Fruit fly (Drosophila melanogaster) whole organism, prepupa: ENCODE results near the gene CG8138.

Source experiments
- Blimp-1 ChIP-seq: fragments of 200-800 bp; sonication (Bioruptor generic); optimal IDR thresholded peaks from 3 replicates; lab custom pipeline; 2017; ENCODE audit warnings: missing biosample characterization, missing genetic modification characterization, mild to moderate bottlenecking, moderate library complexity, missing genetic modification reagents
- CG10631 ChIP-seq: fragments of 200-800 bp; sonication (Bioruptor generic); optimal IDR thresholded peaks from 2 replicates; lab custom pipeline; 2016; ENCODE audit warnings: missing biosample characterization, missing genetic modification characterization
- CG11902 ChIP-seq: fragments of 200-800 bp; sonication (Bioruptor generic); optimal IDR thresholded peaks from 3 replicates; lab custom pipeline; 2016; ENCODE audit warnings: missing biosample characterization, missing genetic modification characterization
- CG1621 ChIP-seq: fragments of 200-800 bp; sonication (Bioruptor generic); optimal IDR thresholded peaks from 3 replicates; lab custom pipeline; 2018; ENCODE audit warnings: missing biosample characterization, mild to moderate bottlenecking, missing genetic modification characterization
- CG31627 ChIP-seq: fragments of 200-800 bp; sonication (Bioruptor generic); optimal IDR thresholded peaks from 3 replicates; lab custom pipeline; 2016; ENCODE audit warnings: missing biosample characterization, missing genetic modification characterization
- CG32006 ChIP-seq: fragments of 200-800 bp; sonication (Bioruptor generic); optimal IDR thresholded peaks from 3 replicates; lab custom pipeline; 2017; ENCODE audit warnings: missing biosample characterization, mild to moderate bottlenecking, missing genetic modification characterization
- CG34406 ChIP-seq: fragments of 200-800 bp; sonication (Bioruptor generic); optimal IDR thresholded peaks from 3 replicates; lab custom pipeline; 2016; ENCODE audit warnings: missing biosample characterization, missing genetic modification characterization
- CG3919 ChIP-seq: fragments of 200-800 bp; sonication (Bioruptor generic); optimal IDR thresholded peaks from 3 replicates; lab custom pipeline; 2016; ENCODE audit warnings: missing biosample characterization, missing genetic modification characterization
- CG6792 ChIP-seq: fragments of 200-800 bp; sonication (Bioruptor generic); optimal IDR thresholded peaks from 3 replicates; lab custom pipeline; 2016; ENCODE audit warnings: missing biosample characterization, missing genetic modification characterization
- CG6854 ChIP-seq: fragments of 200-800 bp; sonication (Bioruptor generic); optimal IDR thresholded peaks from 2 replicates; lab custom pipeline; 2017; ENCODE audit warnings: missing biosample characterization, mild to moderate bottlenecking, missing genetic modification characterization
- CG8119 ChIP-seq: fragments of 200-800 bp; sonication (Bioruptor generic); IDR thresholded peaks from 3 replicates; pipeline ENCODE4 v1.3.6; 2022; ENCODE audit warnings: missing biosample characterization, missing genetic modification characterization
- CG8319 ChIP-seq: fragments of 200-800 bp; sonication (Bioruptor generic); optimal IDR thresholded peaks from 3 replicates; lab custom pipeline; 2016; ENCODE audit warnings: missing biosample characterization, missing genetic modification characterization
- CG8632 ChIP-seq: fragments of 200-800 bp; sonication (Bioruptor generic); optimal IDR thresholded peaks from 3 replicates; lab custom pipeline; 2016; ENCODE audit warnings: missing biosample characterization, missing genetic modification characterization
- Eip75B ChIP-seq: fragments of 200-800 bp; sonication (Bioruptor generic); optimal IDR thresholded peaks from 3 replicates; lab custom pipeline; 2016; ENCODE audit warnings: missing biosample characterization, missing genetic modification characterization
- Eip93F ChIP-seq: fragments of 200-800 bp; sonication (Bioruptor generic); optimal IDR thresholded peaks from 2 replicates; lab custom pipeline; 2016; ENCODE audit warnings: missing biosample characterization, mild to moderate bottlenecking, missing genetic modification characterization
- Ets96B ChIP-seq: fragments of 200-800 bp; optimal IDR thresholded peaks from 2 replicates; lab custom pipeline; 2019; ENCODE audit warnings: missing biosample characterization, mild to moderate bottlenecking, missing genetic modification characterization, moderate library complexity
- Gug ChIP-seq: fragments of 200-800 bp; sonication (Bioruptor generic); IDR thresholded peaks from 2 replicates; pipeline ENCODE4 v1.3.6; 2022; ENCODE audit warnings: missing biosample characterization, missing genetic modification characterization
- Hr38 ChIP-seq: sonication (Bioruptor generic); optimal IDR thresholded peaks from 2 replicates; lab custom pipeline; 2016; ENCODE audit warnings: missing biosample characterization, missing genetic modification characterization
- Hr4 ChIP-seq: fragments of 200-800 bp; sonication (Bioruptor generic); optimal IDR thresholded peaks from 3 replicates; lab custom pipeline; 2016; ENCODE audit warnings: missing biosample characterization, missing genetic modification characterization
- Met ChIP-seq: fragments of 200-800 bp; sonication (Bioruptor generic); optimal IDR thresholded peaks from 3 replicates; lab custom pipeline; 2016; ENCODE audit warnings: missing biosample characterization, missing genetic modification characterization
- OdsH ChIP-seq: fragments of 200-800 bp; sonication (Bioruptor generic); optimal IDR thresholded peaks from 3 replicates; lab custom pipeline; 2016; ENCODE audit warnings: missing biosample characterization, missing genetic modification characterization
- Smox ChIP-seq: fragments of 200-800 bp; sonication (Bioruptor generic); optimal IDR thresholded peaks from 3 replicates; lab custom pipeline; 2016; ENCODE audit warnings: missing biosample characterization, missing genetic modification characterization
- Sox102F ChIP-seq: fragments of 200-800 bp; sonication (Bioruptor generic); optimal IDR thresholded peaks from 2 replicates; lab custom pipeline; 2016; ENCODE audit warnings: missing biosample characterization, mild to moderate bottlenecking, missing genetic modification characterization
- Sox14 ChIP-seq: fragments of 200-800 bp; sonication (Bioruptor generic); optimal IDR thresholded peaks from 3 replicates; lab custom pipeline; 2016; ENCODE audit warnings: missing biosample characterization, missing genetic modification characterization
- Sox15 ChIP-seq: fragments of 200-800 bp; sonication (Bioruptor generic); optimal IDR thresholded peaks from 3 replicates; lab custom pipeline; 2016; ENCODE audit warnings: missing biosample characterization, missing genetic modification characterization
- achi ChIP-seq: fragments of 200-800 bp; sonication (Bioruptor generic); optimal IDR thresholded peaks from 3 replicates; lab custom pipeline; 2016; ENCODE audit warnings: missing biosample characterization, missing genetic modification characterization
- esn ChIP-seq: fragments of 200-800 bp; sonication (Bioruptor generic); optimal IDR thresholded peaks from 2 replicates; lab custom pipeline; 2016; ENCODE audit warnings: missing biosample characterization, mild to moderate bottlenecking, missing genetic modification characterization, moderate library complexity
- fd85E ChIP-seq: fragments of 200-800 bp; sonication (Bioruptor generic); optimal IDR thresholded peaks from 3 replicates; lab custom pipeline; 2016; ENCODE audit warnings: missing biosample characterization, missing genetic modification characterization
- fkh ChIP-seq: fragments of 200-800 bp; sonication (Bioruptor generic); optimal IDR thresholded peaks from 3 replicates; lab custom pipeline; 2017; ENCODE audit warnings: missing biosample characterization, mild to moderate bottlenecking, missing genetic modification characterization, moderate library complexity
- lz ChIP-seq: fragments of 200-800 bp; sonication (Bioruptor generic); optimal IDR thresholded peaks from 3 replicates; lab custom pipeline; 2016; ENCODE audit warnings: missing biosample characterization, missing genetic modification characterization
- net ChIP-seq: fragments of 200-800 bp; sonication (Bioruptor generic); optimal IDR thresholded peaks from 3 replicates; lab custom pipeline; 2016; ENCODE audit warnings: missing biosample characterization, missing genetic modification characterization
- pdm3 ChIP-seq: fragments of 200-800 bp; sonication (Bioruptor generic); optimal IDR thresholded peaks from 3 replicates; lab custom pipeline; 2016; ENCODE audit warnings: missing biosample characterization, missing genetic modification characterization
- salr ChIP-seq, 2 experiments: fragments of 200-800 bp; sonication (Bioruptor generic); optimal IDR thresholded peaks; 3 replicates each; lab custom pipeline; 2016 to 2018; ENCODE audit warnings: missing biosample characterization in 2 of 2, missing genetic modification characterization in 2 of 2, mild to moderate bottlenecking in 1 of 2
- spab ChIP-seq: fragments of 200-800 bp; sonication (Bioruptor generic); optimal IDR thresholded peaks from 2 replicates; lab custom pipeline; 2017; ENCODE audit warnings: missing biosample characterization, mild to moderate bottlenecking, missing genetic modification characterization, missing genetic modification reagents
- ss ChIP-seq, 2 experiments: fragments of 200-800 bp; sonication (Bioruptor generic); optimal IDR thresholded peaks; 2 replicates in 1 of 2; 3 replicates in 1 of 2; lab custom pipeline; 2017 to 2018; ENCODE audit warnings: mild to moderate bottlenecking in 2 of 2, missing biosample characterization in 2 of 2, missing genetic modification characterization in 2 of 2, moderate library complexity in 1 of 2
- topi ChIP-seq: fragments of 200-800 bp; sonication (Bioruptor generic); optimal IDR thresholded peaks from 3 replicates; lab custom pipeline; 2016; ENCODE audit warnings: missing biosample characterization, missing genetic modification characterization

CG8138 gene

dm6 chr3R:13181004-13181403 lies at the start of gene CG8138:
TSS of gene CG8138 (plus strand) at chr3R:13181304.
- TF ChIP-seq pdm3 (GFP tag; lab: Kevin White, UChicago) (no peak), CG11902 (GFP tag; lab: Kevin White, UChicago) (no peak), CG32006 (no peak), Blimp-1 (GFP tag; lab: Kevin White, UChicago) (no peak), Eip93F (GFP tag; lab: Kevin White, UChicago) (no peak), CG8632 (GFP tag; lab: Kevin White, UChicago) (no peak), CG6792 (GFP tag; lab: Kevin White, UChicago) (no peak), fkh (GFP tag; lab: Kevin White, UChicago) (no peak), Sox14 (no peak), achi (GFP tag; lab: Kevin White, UChicago) (no peak), Hr38 (GFP tag; lab: Kevin White, UChicago) (no peak), spab (GFP tag; lab: Kevin White, UChicago) (no peak), CG8319 (no peak), CG1621 (no peak)
- TF ChIP-seq, all 60 proteins: peak for 0

dm6 chr3R:13138120-13138519 lies 43.0 kb upstream of the CG8138 start:
- no peak for TF ChIP-seq CG3919 (GFP tag; lab: Kevin White, UChicago)
- TF ChIP-seq salr (GFP tag; optimal IDR thresholded peaks at IDR 0.05; lab: Kevin White, UChicago) = no peak
- no peak for TF ChIP-seq lz (GFP tag; lab: Kevin White, UChicago)
- TF ChIP-seq achi (GFP tag; lab: Kevin White, UChicago) = no peak
- no peak for TF ChIP-seq Smox (GFP tag; lab: Kevin White, UChicago)
- TF ChIP-seq Eip75B = no peak
- TF ChIP-seq spab (GFP tag; lab: Kevin White, UChicago) = no peak
- no peak for TF ChIP-seq CG34406 (GFP tag; lab: Kevin White, UChicago)
- no peak for TF ChIP-seq net (GFP tag; lab: Kevin White, UChicago)
- TF ChIP-seq Gug (GFP tag; lab: Robert Waterston, UW) = no peak
- no peak for TF ChIP-seq fd85E (GFP tag; lab: Kevin White, UChicago)
- no peak for TF ChIP-seq CG6854
- TF ChIP-seq Ets96B (tag; lab: Kevin White, UChicago) = no peak
- TF ChIP-seq esn (GFP tag; lab: Kevin White, UChicago) = no peak
- no peak for TF ChIP-seq Sox102F (GFP tag; lab: Kevin White, UChicago)
- no peak for TF ChIP-seq Sox15

dm6 chr3R:13155587-13155986 lies 25.5 kb upstream of the CG8138 start, which contains the start of gene 2mit:
TSS of gene 2mit (minus strand) at chr3R:13155687.
- TF ChIP-seq esn (GFP tag; lab: Kevin White, UChicago) = no peak
- TF ChIP-seq Sox14 = no peak

- TF ChIP-seq CG8632 (GFP tag; lab: Kevin White, UChicago) = no peak
- no peak for TF ChIP-seq pdm3 (GFP tag; lab: Kevin White, UChicago)
- no peak for TF ChIP-seq CG32006
- no peak for TF ChIP-seq CG10631
These were observed 5.3 kb downstream of the CG8138 start, which contains the start of gene CG8508 for dm6 chr3R:13186396-13186795. TSS of gene CG8508 (minus strand) at chr3R:13186496.

- TF ChIP-seq CG6854 = no peak
- TF ChIP-seq OdsH (GFP tag; lab: Kevin White, UChicago) = no peak
- TF ChIP-seq CG8119 (GFP tag; lab: Robert Waterston, UW) = no peak
- no peak for TF ChIP-seq CG8632 (GFP tag; lab: Kevin White, UChicago)
- no peak for TF ChIP-seq CG1621
- no peak for TF ChIP-seq CG31627 (GFP tag; lab: Kevin White, UChicago)
- TF ChIP-seq Hr4 = no peak
- no peak for TF ChIP-seq ss (GFP tag; optimal IDR thresholded peaks at IDR 0.05; lab: Kevin White, UChicago)
- TF ChIP-seq Met (GFP tag; lab: Kevin White, UChicago) = no peak
- no peak for TF ChIP-seq achi (GFP tag; lab: Kevin White, UChicago)
- no peak for TF ChIP-seq topi (GFP tag; lab: Kevin White, UChicago)
- TF ChIP-seq CG34406 (GFP tag; lab: Kevin White, UChicago) = no peak
- TF ChIP-seq CG11902 (GFP tag; lab: Kevin White, UChicago) = no peak
These were observed 7.1 kb downstream of the CG8138 start, which contains the start of gene CG14380 for dm6 chr3R:13188219-13188618. TSS of gene CG14380 (plus strand) at chr3R:13188519.
